Worm (Caenorhabditis elegans): ENCODE data around the gene sre-2.

ce11 chrII:8127290-8127689, 25.3 kb upstream of the sre-2 start:
- TF ChIP-seq ama-1 (optimal IDR thresholded peaks at IDR 0.05) = no peak
- no peak for TF ChIP-seq flt-1 (GFP tag; IDR thresholded peaks at IDR 0.05)
- TF ChIP-seq tbx-37 (GFP tag; conservative IDR thresholded peaks at IDR 0.05) = no peak
- no peak for TF ChIP-seq hmbx-1 (tag; optimal IDR thresholded peaks at IDR 0.05)
- TF ChIP-seq pes-1 (GFP tag; IDR thresholded peaks at IDR 0.05) = no peak
- TF ChIP-seq ets-7 (tag; optimal IDR thresholded peaks at IDR 0.05) = no peak
- TF ChIP-seq sea-1 (GFP tag; conservative IDR thresholded peaks at IDR 0.05) = no peak
- TF ChIP-seq tra-4 (tag; optimal IDR thresholded peaks at IDR 0.05) = no peak
- TF ChIP-seq ceh-36 (tag; optimal IDR thresholded peaks at IDR 0.05) = no peak
- TF ChIP-seq aly-1 (tag; optimal IDR thresholded peaks at IDR 0.05) = no peak
- TF ChIP-seq scrt-1 (GFP tag; IDR thresholded peaks at IDR 0.05) = no peak
- TF ChIP-seq tbx-11 (GFP tag; IDR thresholded peaks at IDR 0.05) = no peak
- no peak for TF ChIP-seq hnd-1 (tag; optimal IDR thresholded peaks at IDR 0.05)
- no peak for TF ChIP-seq B0310.2 (tag; optimal IDR thresholded peaks at IDR 0.05)
